Fruit fly (Drosophila melanogaster): ENCODE data around the gene CG2698.

dm6 chr3R:7990257-7990656 is 11.1 kb upstream of the CG2698 start:
- no peak for TF ChIP-seq CG1620 (GFP tag; optimal IDR thresholded peaks at IDR 0.05)
- no peak for TF ChIP-seq kay (GFP tag; ENCODE audit: borderline replicate concordance)
- TF ChIP-seq ovo (GFP tag; optimal IDR thresholded peaks at IDR 0.05), result no peak
- no peak for TF ChIP-seq toe (GFP tag; optimal IDR thresholded peaks at IDR 0.05)
- no peak for TF ChIP-seq CG12768 (GFP tag; optimal IDR thresholded peaks at IDR 0.05)
- no peak for TF ChIP-seq CG5204 (GFP tag; optimal IDR thresholded peaks at IDR 0.05)

Measured in whole organism, adult.